Worm (Caenorhabditis elegans): ENCODE data around the gene nhx-1.

DNA sequence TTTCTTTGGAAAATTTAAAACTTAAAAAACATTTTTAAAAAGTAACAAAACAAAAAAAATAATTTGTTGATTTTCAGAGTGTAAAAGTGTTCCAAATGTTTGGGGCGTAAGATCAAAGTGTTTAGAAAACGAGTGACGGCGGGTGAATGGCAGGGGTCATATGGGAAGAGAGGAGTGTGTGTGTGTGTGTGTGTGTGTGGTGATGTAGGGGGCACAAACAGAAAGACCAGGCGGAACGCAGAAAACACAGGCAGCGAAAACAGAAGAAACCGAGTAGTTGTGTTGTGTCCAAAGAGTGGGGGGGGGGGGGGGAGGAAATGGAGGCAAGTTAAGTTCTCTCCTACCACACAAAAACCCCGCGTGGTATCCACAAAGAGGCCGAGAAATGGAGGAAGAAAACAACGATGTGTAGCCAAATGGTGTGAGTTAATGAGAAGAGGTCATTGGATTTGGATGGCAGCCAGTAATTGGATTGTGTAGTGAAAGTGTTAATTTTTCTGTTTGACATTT lies 23.3 kb downstream of the nhx-1 start, which contains the start of gene B0395.3:
- TF ChIP-seq flt-1 (GFP tag; IDR thresholded peaks at IDR 0.05) (no peak), tra-4 (tag; optimal IDR thresholded peaks at IDR 0.05) (no peak), F13C5.2 (tag; optimal IDR thresholded peaks at IDR 0.05) (peak; percentile 15), ceh-36 (tag; optimal IDR thresholded peaks at IDR 0.05) (peak; percentile 36), sea-1 (GFP tag; conservative IDR thresholded peaks at IDR 0.05) (0 out of 2 replicates have a peak, but pooled peaks have one; percentile 22), hmbx-1 (tag; optimal IDR thresholded peaks at IDR 0.05) (no peak), aly-1 (tag; optimal IDR thresholded peaks at IDR 0.05) (peak; percentile 2), B0310.2 (tag; optimal IDR thresholded peaks at IDR 0.05) (no peak), hmg-4 (GFP tag; optimal IDR thresholded peaks at IDR 0.05) (peak; percentile 84), ama-1 (optimal IDR thresholded peaks at IDR 0.05) (no peak)
